Worm (Caenorhabditis elegans): ENCODE results near the gene F34D10.9.

DNA sequence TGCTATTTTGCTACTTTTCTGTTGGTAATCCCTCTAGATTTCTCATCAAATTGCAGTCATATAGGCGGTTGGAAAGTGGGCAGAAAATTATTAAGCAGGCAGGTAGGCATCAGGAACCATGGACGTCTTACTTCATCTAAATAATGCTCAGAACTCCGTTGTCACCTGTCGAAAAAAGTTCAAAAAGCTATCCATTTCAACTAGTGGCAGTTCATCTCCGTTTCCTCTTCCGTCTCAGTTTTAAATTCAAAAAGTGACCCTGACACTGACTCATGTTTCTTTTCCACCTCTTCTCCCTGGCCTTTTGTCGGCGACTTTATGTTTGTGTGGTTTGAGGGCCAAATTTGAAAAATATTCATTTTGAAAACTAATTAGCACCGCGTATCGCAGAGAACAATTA lies 45.1 kb upstream of the F34D10.9 start:
- TF ChIP-seq T22C8.4 (GFP tag; IDR thresholded peaks at IDR 0.05) (no peak), flt-1 (GFP tag; IDR thresholded peaks at IDR 0.05) (no peak), ztf-23 (GFP tag; IDR thresholded peaks at IDR 0.05) (no peak), ztf-29 (GFP tag; IDR thresholded peaks at IDR 0.05) (no peak), klf-2 (GFP tag; conservative IDR thresholded peaks at IDR 0.05) (no peak), tab-1 (GFP tag; IDR thresholded peaks at IDR 0.05) (no peak)
